Worm (Caenorhabditis elegans) whole organism, midembryonic: ENCODE data around the gene C26B9.5.

Source experiments
- T22C8.4 ChIP-seq: fragments of 200-800 bp; sonication (Bioruptor generic); IDR thresholded peaks from 2 replicates; pipeline ENCODE4 v1.3.6; 2022; ENCODE audit warnings: missing genetic modification characterization, missing compliant biosample characterization
- cog-1 ChIP-seq: sonication (generic microtip); optimal IDR thresholded peaks from 2 replicates; lab custom pipeline; 2016; ENCODE audit warnings: missing genetic modification characterization, missing compliant biosample characterization
- flt-1 ChIP-seq: fragments of 200-800 bp; sonication (Bioruptor generic); IDR thresholded peaks from 2 replicates; pipeline ENCODE4 v1.3.6; 2022; ENCODE audit warnings: missing genetic modification characterization, missing compliant biosample characterization
- klf-2 ChIP-seq: fragments of 200-800 bp; sonication (Bioruptor generic); conservative IDR thresholded peaks from 2 replicates; pipeline ENCODE4 v1.3.6; 2022; ENCODE audit warnings: missing genetic modification reagents, missing genetic modification characterization, missing compliant biosample characterization
- med-1 ChIP-seq: sonication (generic microtip); optimal IDR thresholded peaks from 2 replicates; lab custom pipeline; 2017; ENCODE audit warnings: missing genetic modification characterization, mild to moderate bottlenecking, missing compliant biosample characterization, antibody characterized with exemption, missing genetic modification reagents; ENCODE audit not compliant: insufficient read depth
- ref-1 ChIP-seq: fragments of 200-800 bp; sonication (Bioruptor generic); conservative IDR thresholded peaks from 2 replicates; pipeline ENCODE4 v1.3.6; 2022; ENCODE audit warnings: missing genetic modification reagents, missing genetic modification characterization, missing compliant biosample characterization
- tab-1 ChIP-seq: fragments of 200-800 bp; sonication (Bioruptor generic); IDR thresholded peaks from 2 replicates; pipeline ENCODE4 v1.3.6; 2022; ENCODE audit warnings: missing genetic modification characterization, missing compliant biosample characterization
- ztf-23 ChIP-seq: fragments of 200-800 bp; sonication (Bioruptor generic); IDR thresholded peaks from 2 replicates; pipeline ENCODE4 v1.3.6; 2022; ENCODE audit warnings: missing genetic modification reagents, missing genetic modification characterization, missing compliant biosample characterization
- ztf-29 ChIP-seq: fragments of 200-800 bp; sonication (Bioruptor generic); IDR thresholded peaks from 2 replicates; pipeline ENCODE4 v1.3.6; 2022; ENCODE audit warnings: missing genetic modification reagents, missing genetic modification characterization, missing compliant biosample characterization

- TF ChIP-seq ztf-23 (GFP tag; lab: Robert Waterston, UW), result no peak
- no peak for TF ChIP-seq ref-1
- no peak for TF ChIP-seq flt-1 (GFP tag; lab: Robert Waterston, UW)
- TF ChIP-seq tab-1, result no peak
- no peak for TF ChIP-seq klf-2 (GFP tag; lab: Robert Waterston, UW)
- TF ChIP-seq ztf-29 (GFP tag; lab: Robert Waterston, UW), result no peak
- no peak for TF ChIP-seq med-1 (GFP tag; lab: Kevin White, UChicago)
- TF ChIP-seq cog-1 (tag; lab: Kevin White, UChicago), result no peak
- TF ChIP-seq T22C8.4, result no peak
These were observed 6.0 kb upstream of the C26B9.5 start, which contains the start of gene sto-2 for ce11 chrX:5323287-5323686.
